Worm (Caenorhabditis elegans) whole organism, L2 larva: Measurements from ENCODE around the gene srh-19.

Source experiments
- ZK546.5 ChIP-seq: sonication (generic microtip); optimal IDR thresholded peaks from 2 replicates; lab custom pipeline; 2017; ENCODE audit warnings: missing biosample characterization, missing genetic modification characterization
- elt-3 ChIP-seq: sonication (generic microtip); optimal IDR thresholded peaks from 2 replicates; lab custom pipeline; 2017; ENCODE audit warnings: missing biosample characterization, missing genetic modification characterization

ce11 chrX:1383546-1383945 lies 29.4 kb upstream of the srh-19 start:
- no peak for TF ChIP-seq elt-3 (tag; lab: Kevin White, UChicago)
- no peak for TF ChIP-seq ZK546.5
